Worm (Caenorhabditis elegans) whole organism, early embryonic: ENCODE data around the gene rnst-2.

Experiments used
- F13C5.2 ChIP-seq: sonication (generic microtip); optimal IDR thresholded peaks from 2 replicates; lab custom pipeline; 2017; ENCODE audit warnings: mild to moderate bottlenecking, missing genetic modification characterization, inconsistent platforms, missing compliant biosample characterization
- ama-1 ChIP-seq: fragments of 150-350 bp; optimal IDR thresholded peaks from 2 replicates; lab custom pipeline; 2014
- ets-7 ChIP-seq: sonication (generic microtip); optimal IDR thresholded peaks from 2 replicates; lab custom pipeline; 2016; ENCODE audit warnings: missing genotype, missing genetic modification characterization, missing compliant biosample characterization
- flt-1 ChIP-seq: fragments of 200-800 bp; sonication (Bioruptor generic); IDR thresholded peaks from 2 replicates; pipeline ENCODE4 v1.3.6; 2022; ENCODE audit warnings: missing genetic modification characterization, missing compliant biosample characterization
- scrt-1 ChIP-seq: fragments of 200-800 bp; sonication (Bioruptor generic); IDR thresholded peaks from 2 replicates; pipeline ENCODE4 v1.3.6; 2022; ENCODE audit warnings: missing genetic modification characterization, missing compliant biosample characterization
- tbx-11 ChIP-seq: fragments of 200-800 bp; sonication (Bioruptor generic); IDR thresholded peaks from 2 replicates; pipeline ENCODE4 v1.3.6; 2022; ENCODE audit warnings: missing genetic modification characterization, missing compliant biosample characterization

- TF ChIP-seq scrt-1 (no peak), flt-1 (GFP tag; lab: Robert Waterston, UW) (no peak), ama-1 (lab: Kevin White, UChicago) (no peak), ets-7 (tag; lab: Kevin White, UChicago) (no peak), F13C5.2 (no peak), tbx-11 (GFP tag; lab: Robert Waterston, UW) (no peak)
These were observed 39.9 kb upstream of the rnst-2 start for ce11 chrV:1021456-1021855.
